Fruit fly (Drosophila melanogaster) Kc167 (cell line): ENCODE data around the gene Ntl.
"Not testable (repeated sequence)": the region's sequence is repeated elsewhere in the genome, so short reads cannot be mapped to it uniquely, and the experiment has no call there.

Experiments
- Myc ChIP-seq: fragments of >200 bp; optimal IDR thresholded peaks from 2 replicates; lab custom pipeline; 2017; ENCODE audit warnings: missing external identifiers
- Sin3A ChIP-seq: fragments of >200 bp; optimal IDR thresholded peaks from 2 replicates; lab custom pipeline; 2018; ENCODE audit warnings: missing external identifiers
- h ChIP-seq: fragments of >200 bp; optimal IDR thresholded peaks from 3 replicates; lab custom pipeline; 2018; ENCODE audit warnings: missing external identifiers
- insv ChIP-seq: fragments of >200 bp; optimal IDR thresholded peaks from 3 replicates; lab custom pipeline; 2018; ENCODE audit warnings: missing external identifiers
- psq ChIP-seq: fragments of >200 bp; optimal IDR thresholded peaks from 2 replicates; lab custom pipeline; 2017; ENCODE audit warnings: missing external identifiers
- ttk ChIP-seq: sonication (Bioruptor generic); optimal IDR thresholded peaks from 2 replicates; lab custom pipeline; 2017; ENCODE audit warnings: missing external identifiers

Gene Ntl

dm6 chr2L:7701417-7701816, 9.3 kb upstream of the Ntl start, which contains the start of gene Tep2:
Gene Tep2, minus strand, starts transcription at chr2L:7701601.
- TF ChIP-seq psq (lab: Kevin White, UChicago) (no peak), Myc (lab: Kevin White, UChicago) (no peak), ttk (lab: Kevin White, UChicago) (no peak), h (lab: Kevin White, UChicago) (no peak), insv (lab: Kevin White, UChicago) (no peak), Sin3A (no peak)

dm6 chr2L:7702383-7703188, 8.1 kb upstream of the Ntl start, which contains the start of gene Tep3:
Gene Tep3, plus strand, starts transcription at chr2L:7702805.
- TF ChIP-seq insv (lab: Kevin White, UChicago) (no peak), Sin3A (no peak), h (lab: Kevin White, UChicago) (no peak), Myc (lab: Kevin White, UChicago) (no peak), ttk (lab: Kevin White, UChicago) (no peak), psq (lab: Kevin White, UChicago) (no peak)

dm6 chr2L:7703534-7703933, 7.1 kb upstream of the Ntl start:
- TF ChIP-seq psq (lab: Kevin White, UChicago) (no peak), h (lab: Kevin White, UChicago) (no peak), Sin3A (no peak), Myc (lab: Kevin White, UChicago) (no peak), ttk (lab: Kevin White, UChicago) (no peak), insv (lab: Kevin White, UChicago) (no peak)

dm6 chr2L:7711034-7711685, 480 bp downstream of the Ntl start:
- no peak for TF ChIP-seq h (lab: Kevin White, UChicago)
- no peak for TF ChIP-seq psq (lab: Kevin White, UChicago)
- TF ChIP-seq insv (lab: Kevin White, UChicago), result no peak
- no peak for TF ChIP-seq Sin3A
- no peak for TF ChIP-seq ttk (lab: Kevin White, UChicago)
- no peak for TF ChIP-seq Myc (lab: Kevin White, UChicago)

dm6 chr2L:7716545-7716944, 5.9 kb downstream of the Ntl start, which contains the start of gene CG33296:
Gene CG33296, minus strand, starts transcription at chr2L:7716645.
- TF ChIP-seq insv (lab: Kevin White, UChicago) (no peak), Myc (lab: Kevin White, UChicago) (no peak), Sin3A (no peak), h (lab: Kevin White, UChicago) (no peak), psq (lab: Kevin White, UChicago) (no peak), ttk (lab: Kevin White, UChicago) (no peak)

- no peak for TF ChIP-seq h (lab: Kevin White, UChicago)
- TF ChIP-seq Myc (lab: Kevin White, UChicago), result no peak
- TF ChIP-seq insv (lab: Kevin White, UChicago), result no peak
- TF ChIP-seq Sin3A, result no peak
- no peak for TF ChIP-seq ttk (lab: Kevin White, UChicago)
- TF ChIP-seq psq (lab: Kevin White, UChicago), result no peak
Measured at dm6 chr2L:7719387-7719786, 8.7 kb downstream of the Ntl start, which contains the start of gene CG13793. Gene CG13793, minus strand, starts transcription at chr2L:7719487.

dm6 chr2L:7722102-7722501, 11.4 kb downstream of the Ntl start:
- TF ChIP-seq Sin3A, result no peak
- no peak for TF ChIP-seq Myc (lab: Kevin White, UChicago)
- TF ChIP-seq ttk (lab: Kevin White, UChicago), result no peak
- TF ChIP-seq h (lab: Kevin White, UChicago), result no peak
- no peak for TF ChIP-seq insv (lab: Kevin White, UChicago)
- TF ChIP-seq psq (lab: Kevin White, UChicago), result no peak

- no peak for TF ChIP-seq Sin3A
- TF ChIP-seq insv (lab: Kevin White, UChicago), result no peak
Measured at dm6 chr2L:7722723-7723122, 12.0 kb downstream of the Ntl start, which contains the start of gene CG13794. Gene CG13794, minus strand, starts transcription at chr2L:7722823.

- TF ChIP-seq psq (lab: Kevin White, UChicago), result no peak
- no peak for TF ChIP-seq Sin3A
- no peak for TF ChIP-seq h (lab: Kevin White, UChicago)
- TF ChIP-seq ttk (lab: Kevin White, UChicago), result no peak
- TF ChIP-seq Myc (lab: Kevin White, UChicago), result no peak
- no peak for TF ChIP-seq insv (lab: Kevin White, UChicago)
Measured at dm6 chr2L:7726268-7726997, 15.8 kb downstream of the Ntl start, which contains the start of gene CG13795. Gene CG13795, minus strand, starts transcription at chr2L:7726298.

dm6 chr2L:7732570-7732969, 21.9 kb downstream of the Ntl start, which contains the start of gene CG13796:
Gene CG13796, minus strand, starts transcription at chr2L:7732670.
- not testable (repeated sequence) for TF ChIP-seq h, Myc, psq (lab: Kevin White, UChicago)

- not testable (repeated sequence) for TF ChIP-seq psq, ttk, h (lab: Kevin White, UChicago)
Measured at dm6 chr2L:7738709-7739108, 28.0 kb downstream of the Ntl start, which contains the start of gene CG31904. Gene CG31904, minus strand, starts transcription at chr2L:7738809.
